Fruit fly (Drosophila melanogaster) S2 (cell line): ENCODE results near the gene papi.

Experiments
- CG8478 ChIP-seq: fragments of >200 bp; optimal IDR thresholded peaks from 2 replicates; lab custom pipeline; 2018
- CTCF ChIP-seq, 2 experiments: fragments of >200 bp; optimal IDR thresholded peaks; 2 replicates each; lab custom pipeline; 2018

DNA sequence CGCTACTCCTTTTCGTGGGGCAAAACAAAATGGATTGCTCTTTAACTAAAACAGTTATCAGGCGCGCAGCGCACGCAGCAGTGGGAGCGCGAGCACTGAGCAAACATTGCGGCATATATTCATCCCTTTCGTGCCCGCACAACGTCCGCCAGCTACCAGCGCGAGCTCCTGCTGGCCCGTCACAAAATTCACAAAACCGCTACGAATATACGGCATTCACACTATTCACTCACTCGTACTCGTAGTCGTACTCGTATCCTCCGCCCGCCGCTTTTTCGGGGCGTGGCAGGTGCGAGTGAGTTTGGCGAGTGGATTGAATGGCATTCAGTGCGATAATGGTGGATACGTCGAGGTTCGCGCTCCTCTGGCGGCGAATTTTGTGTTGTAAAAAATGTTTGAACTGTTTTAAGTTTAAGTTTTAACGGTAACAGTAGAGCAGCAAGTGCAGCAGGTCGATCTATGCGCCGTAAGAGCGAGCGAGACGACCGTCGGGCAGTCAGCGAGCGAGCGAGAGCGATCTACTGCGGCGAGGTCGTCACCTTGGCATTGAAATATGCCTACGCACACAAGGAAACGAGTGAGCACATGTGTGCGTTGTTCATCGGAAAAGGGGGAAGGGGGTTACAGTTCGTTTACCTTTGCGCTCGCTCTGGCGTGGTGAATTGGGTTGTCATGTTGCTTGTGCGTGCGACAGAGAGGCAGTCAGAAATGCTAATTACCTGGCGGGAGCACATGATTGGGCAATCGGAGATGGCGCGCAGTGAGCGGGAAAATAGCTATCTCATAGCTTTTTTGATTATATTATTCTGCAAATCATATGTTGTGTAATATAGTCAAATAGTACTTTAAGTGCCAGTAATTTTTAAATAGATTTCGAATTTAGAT lies 23.7 kb upstream of the papi start:
- TF ChIP-seq CG8478 (lab: Kevin White, UChicago) (no peak), CTCF (optimal IDR thresholded peaks at IDR 0.05; lab: Kevin White, UChicago) (no peak)
